Fruit fly (Drosophila melanogaster) whole organism, embryonic: ENCODE data around the gene Cdc6.

Experiments used
- Asciz ChIP-seq: fragments of 200-800 bp; sonication (Bioruptor generic); optimal IDR thresholded peaks from 2 replicates; lab custom pipeline; 2017; ENCODE audit warnings: missing biosample characterization, mild to moderate bottlenecking, missing genetic modification characterization, missing genetic modification reagents
- Bteb2 ChIP-seq: fragments of 200-800 bp; sonication (Bioruptor generic); optimal IDR thresholded peaks from 2 replicates; lab custom pipeline; 2016; ENCODE audit warnings: missing biosample characterization, missing genetic modification characterization
- CG1024 ChIP-seq: fragments of 200-800 bp; sonication (Bioruptor generic); IDR thresholded peaks from 2 replicates; pipeline ENCODE4 v1.3.6; 2022; ENCODE audit warnings: missing biosample characterization, missing genetic modification characterization
- CG10431 ChIP-seq: fragments of 200-800 bp; sonication (Bioruptor generic); optimal IDR thresholded peaks from 3 replicates; lab custom pipeline; 2018; ENCODE audit warnings: missing biosample characterization, mild to moderate bottlenecking, missing genetic modification characterization
- CG10979 ChIP-seq: fragments of 200-800 bp; sonication (Bioruptor generic); optimal IDR thresholded peaks from 2 replicates; lab custom pipeline; 2018; ENCODE audit warnings: missing biosample characterization, mild to moderate bottlenecking, missing genetic modification characterization, moderate library complexity
- CG11696 ChIP-seq: fragments of 200-800 bp; sonication (Bioruptor generic); IDR thresholded peaks from 2 replicates; pipeline ENCODE4 v1.3.6; 2022; ENCODE audit warnings: missing biosample characterization, missing genetic modification characterization
- CG13624 ChIP-seq: fragments of 200-800 bp; sonication (Bioruptor generic); optimal IDR thresholded peaks from 2 replicates; lab custom pipeline; 2016; ENCODE audit warnings: missing biosample characterization, missing genetic modification characterization
- CG14014 ChIP-seq: fragments of 200-800 bp; sonication (Bioruptor generic); IDR thresholded peaks from 2 replicates; pipeline ENCODE4 v1.3.6; 2022; ENCODE audit warnings: missing biosample characterization, missing genetic modification characterization
- CG15269 ChIP-seq: fragments of 200-800 bp; sonication (Bioruptor generic); optimal IDR thresholded peaks from 2 replicates; lab custom pipeline; 2018; ENCODE audit warnings: missing biosample characterization, mild to moderate bottlenecking, missing genetic modification characterization, moderate library complexity
- CG15514 ChIP-seq: fragments of 200-800 bp; sonication (Bioruptor generic); optimal IDR thresholded peaks from 3 replicates; lab custom pipeline; 2017; ENCODE audit warnings: missing biosample characterization, missing genetic modification characterization, mild to moderate bottlenecking, moderate library complexity, missing genetic modification reagents
- CG1647 ChIP-seq: fragments of 200-800 bp; sonication (Bioruptor generic); optimal IDR thresholded peaks from 3 replicates; lab custom pipeline; 2016; ENCODE audit warnings: missing biosample characterization, missing genetic modification characterization
- CG16863 ChIP-seq: fragments of 200-800 bp; sonication (Bioruptor generic); optimal IDR thresholded peaks from 3 replicates; lab custom pipeline; 2016; ENCODE audit warnings: missing biosample characterization, missing genetic modification characterization
- CG3281 ChIP-seq: fragments of 200-800 bp; sonication (Bioruptor generic); optimal IDR thresholded peaks from 3 replicates; lab custom pipeline; 2017; ENCODE audit warnings: missing biosample characterization, mild to moderate bottlenecking, missing genetic modification characterization
- CG34376 ChIP-seq: fragments of 200-800 bp; sonication (Bioruptor generic); optimal IDR thresholded peaks from 2 replicates; lab custom pipeline; 2018; ENCODE audit warnings: missing biosample characterization, mild to moderate bottlenecking, missing genetic modification characterization
- CG7839 ChIP-seq: fragments of 200-800 bp; sonication (Bioruptor generic); optimal IDR thresholded peaks from 3 replicates; lab custom pipeline; 2018; ENCODE audit warnings: missing biosample characterization, mild to moderate bottlenecking, missing genetic modification characterization, moderate library complexity
- CG7963 ChIP-seq: fragments of 200-800 bp; sonication (Bioruptor generic); IDR thresholded peaks from 3 replicates; pipeline ENCODE4 v1.3.6; 2022; ENCODE audit warnings: missing biosample characterization, missing genetic modification characterization; ENCODE audit not compliant: partially characterized antibody
- CG8281 ChIP-seq: fragments of 200-800 bp; sonication (Bioruptor generic); optimal IDR thresholded peaks from 2 replicates; lab custom pipeline; 2018; ENCODE audit warnings: missing biosample characterization, mild to moderate bottlenecking, missing genetic modification characterization, moderate library complexity
- CG8290 ChIP-seq, 3 experiments: fragments of 200-800 bp; sonication (Bioruptor generic); optimal IDR thresholded peaks; 2 replicates each; lab custom pipeline; 2016 to 2019; ENCODE audit warnings: missing biosample characterization in 3 of 3, missing genetic modification characterization in 3 of 3, mild to moderate bottlenecking in 2 of 3, moderate library complexity in 1 of 3
- Camta ChIP-seq: fragments of 200-800 bp; sonication (Bioruptor generic); optimal IDR thresholded peaks from 2 replicates; lab custom pipeline; 2016; ENCODE audit warnings: missing biosample characterization, missing genetic modification characterization
- Deaf1 ChIP-seq: fragments of 200-800 bp; optimal IDR thresholded peaks from 3 replicates; lab custom pipeline; 2019; ENCODE audit warnings: missing biosample characterization, mild to moderate bottlenecking, missing genetic modification characterization, moderate library complexity
- Dek ChIP-seq: fragments of 200-800 bp; sonication (Bioruptor generic); optimal IDR thresholded peaks from 3 replicates; lab custom pipeline; 2019; ENCODE audit warnings: missing biosample characterization, mild to moderate bottlenecking, missing genetic modification characterization, moderate library complexity
- E2f1 ChIP-seq: fragments of 200-800 bp; sonication (Bioruptor generic); IDR thresholded peaks from 2 replicates; pipeline ENCODE4 v1.3.6; 2022; ENCODE audit warnings: missing biosample characterization, missing genetic modification characterization
- Ets65A ChIP-seq: fragments of 200-800 bp; sonication (Bioruptor generic); peaks from one replicate; lab custom pipeline; 2016; ENCODE audit warnings: missing biosample characterization, missing genetic modification characterization
- GATAe ChIP-seq: fragments of 200-800 bp; sonication (Bioruptor generic); conservative IDR thresholded peaks from 2 replicates; pipeline ENCODE4 v1.3.6; 2022; ENCODE audit warnings: missing biosample characterization, missing genetic modification characterization
- HmgD ChIP-seq: fragments of 200-800 bp; sonication (Bioruptor generic); optimal IDR thresholded peaks from 3 replicates; lab custom pipeline; 2016; ENCODE audit warnings: missing biosample characterization, missing genetic modification characterization
- HmgZ ChIP-seq: fragments of 200-800 bp; sonication (Bioruptor generic); optimal IDR thresholded peaks from 2 replicates; lab custom pipeline; 2018; ENCODE audit warnings: missing biosample characterization, mild to moderate bottlenecking, missing genetic modification characterization
- Lhr ChIP-seq: fragments of 200-800 bp; sonication (Bioruptor generic); optimal IDR thresholded peaks from 3 replicates; lab custom pipeline; 2017; ENCODE audit warnings: mild to moderate bottlenecking, missing biosample characterization, missing genetic modification reagents, missing genetic modification characterization
- Mes4 ChIP-seq: fragments of 200-800 bp; sonication (Bioruptor generic); optimal IDR thresholded peaks from 2 replicates; lab custom pipeline; 2016; ENCODE audit warnings: missing biosample characterization, missing genetic modification characterization
- NK7.1 ChIP-seq: fragments of 200-800 bp; sonication (Bioruptor generic); optimal IDR thresholded peaks from 3 replicates; lab custom pipeline; 2016; ENCODE audit warnings: missing biosample characterization, missing genetic modification characterization
- bbx ChIP-seq: fragments of 200-800 bp; sonication (Bioruptor generic); IDR thresholded peaks from 2 replicates; pipeline ENCODE4 v1.3.6; 2022; ENCODE audit warnings: missing biosample characterization, missing genetic modification characterization; ENCODE audit not compliant: partially characterized antibody
- bsh ChIP-seq, 2 experiments: fragments of 200-800 bp; sonication (Bioruptor generic); optimal IDR thresholded peaks; 2 replicates each; lab custom pipeline; 2017 to 2018; ENCODE audit warnings: mild to moderate bottlenecking in 2 of 2, missing biosample characterization in 2 of 2, missing genetic modification characterization in 2 of 2, moderate library complexity in 1 of 2
- cas ChIP-seq: fragments of 200-800 bp; sonication (Bioruptor generic); IDR thresholded peaks from 2 replicates; pipeline ENCODE4 v1.3.6; 2022; ENCODE audit warnings: missing biosample characterization, missing genetic modification characterization
- cato ChIP-seq: fragments of 200-800 bp; sonication (Bioruptor generic); optimal IDR thresholded peaks from 2 replicates; lab custom pipeline; 2016; ENCODE audit warnings: missing biosample characterization, missing genetic modification characterization, borderline replicate concordance
- gem ChIP-seq: fragments of 200-800 bp; sonication (Bioruptor generic); optimal IDR thresholded peaks from 2 replicates; lab custom pipeline; 2019; ENCODE audit warnings: missing biosample characterization, mild to moderate bottlenecking, missing genetic modification characterization, moderate library complexity
- grn ChIP-seq: fragments of 200-800 bp; sonication (Bioruptor generic); optimal IDR thresholded peaks from 3 replicates; lab custom pipeline; 2017; ENCODE audit warnings: missing biosample characterization, missing genetic modification characterization
- gro ChIP-seq: fragments of 200-800 bp; sonication (Bioruptor generic); optimal IDR thresholded peaks from 2 replicates; lab custom pipeline; 2016; ENCODE audit warnings: missing biosample characterization, missing genetic modification characterization
- insv ChIP-seq, 2 experiments: fragments of 200-800 bp; sonication (Bioruptor generic); optimal IDR thresholded peaks; 3 replicates each; lab custom pipeline; 2016 to 2018; ENCODE audit warnings: missing biosample characterization in 2 of 2, missing genetic modification characterization in 2 of 2
- kni ChIP-seq: fragments of 200-800 bp; sonication (Bioruptor generic); optimal IDR thresholded peaks from 3 replicates; lab custom pipeline; 2017; ENCODE audit warnings: mild to moderate bottlenecking, missing biosample characterization, missing genetic modification reagents, missing genetic modification characterization
- maf-S ChIP-seq: fragments of 200-800 bp; sonication (Bioruptor generic); optimal IDR thresholded peaks from 2 replicates; lab custom pipeline; 2016; ENCODE audit warnings: missing biosample characterization, missing genetic modification characterization
- nom ChIP-seq: fragments of 200-800 bp; sonication (Bioruptor generic); optimal IDR thresholded peaks from 2 replicates; lab custom pipeline; 2017; ENCODE audit warnings: missing biosample characterization, missing genetic modification characterization, mild to moderate bottlenecking, moderate library complexity, missing genetic modification reagents
- pum ChIP-seq: fragments of 200-800 bp; sonication (Bioruptor generic); optimal IDR thresholded peaks from 2 replicates; lab custom pipeline; 2016; ENCODE audit warnings: missing biosample characterization, missing genetic modification characterization
- pzg ChIP-seq: fragments of 200-800 bp; sonication (Bioruptor generic); optimal IDR thresholded peaks from 3 replicates; lab custom pipeline; 2018; ENCODE audit warnings: missing biosample characterization, mild to moderate bottlenecking, missing genetic modification characterization, moderate library complexity
- rib ChIP-seq: fragments of 200-800 bp; sonication (Bioruptor generic); IDR thresholded peaks from 2 replicates; pipeline ENCODE4 v1.3.6; 2022; ENCODE audit warnings: missing biosample characterization, missing genetic modification characterization
- ro ChIP-seq: fragments of 200-800 bp; sonication (Bioruptor generic); IDR thresholded peaks from 2 replicates; pipeline ENCODE4 v1.3.6; 2022; ENCODE audit warnings: missing biosample characterization, missing genetic modification characterization
- sqz ChIP-seq: fragments of 200-800 bp; sonication (Bioruptor generic); optimal IDR thresholded peaks from 3 replicates; lab custom pipeline; 2018; ENCODE audit warnings: missing biosample characterization, mild to moderate bottlenecking, missing genetic modification characterization
- ttk ChIP-seq: fragments of 200-800 bp; sonication (Bioruptor generic); IDR thresholded peaks from 2 replicates; pipeline ENCODE4 v2.1.2; 2022; ENCODE audit warnings: missing biosample characterization, missing genetic modification characterization
- vvl ChIP-seq: fragments of 200-800 bp; sonication (Bioruptor generic); IDR thresholded peaks from 2 replicates; pipeline ENCODE4 v1.3.6; 2022; ENCODE audit warnings: missing biosample characterization, missing genetic modification characterization

The Cdc6 gene

DNA sequence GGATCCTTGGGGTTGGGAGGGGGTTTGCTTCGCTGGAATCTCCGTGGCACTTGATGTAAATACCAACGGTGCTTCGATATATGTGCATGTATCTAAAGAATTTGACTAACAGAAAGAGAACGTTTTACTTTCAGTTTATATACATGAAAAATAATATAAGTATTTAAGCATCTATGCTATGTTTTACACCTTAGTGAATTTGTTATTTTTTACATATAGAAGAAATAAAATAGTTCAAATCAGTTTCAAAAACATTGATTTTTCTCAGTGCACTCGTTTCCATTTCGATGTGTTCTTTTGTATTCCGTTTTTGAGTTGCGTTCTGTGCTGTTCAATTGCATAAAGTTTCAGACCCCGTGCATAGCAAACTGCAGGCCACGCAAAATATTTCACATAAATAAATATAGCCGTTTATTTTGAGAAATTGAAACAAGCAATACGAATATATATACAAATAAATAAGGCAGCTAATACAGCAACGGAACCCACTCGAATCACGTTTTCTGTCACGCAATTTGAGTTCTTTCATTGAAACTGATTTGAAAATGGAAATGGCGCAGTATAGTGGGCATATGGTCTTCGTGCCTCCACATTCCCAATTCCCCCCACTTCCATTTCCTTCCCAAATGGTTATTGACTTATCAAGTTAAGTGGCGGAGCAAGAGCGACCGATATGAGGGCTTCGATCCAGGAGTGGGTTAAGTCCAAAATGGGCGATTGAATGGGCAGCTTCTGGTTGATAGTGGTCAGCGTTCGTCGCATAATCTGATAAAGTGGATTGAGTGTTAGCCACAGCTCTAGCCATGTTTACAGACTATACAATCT, 48.9 kb upstream of the Cdc6 start (continued):
- peak; percentile 12 for TF ChIP-seq CG8281
- no peak for TF ChIP-seq cato (GFP tag; lab: Kevin White, UChicago)
- TF ChIP-seq ttk (GFP tag; lab: Robert Waterston, UW), result 0 out of 2 replicates have a peak, but pooled peaks have one; percentile 6
- TF ChIP-seq Ets65A (GFP tag; lab: Kevin White, UChicago), result peak; percentile 50
- peak; percentile 4 for TF ChIP-seq CG3281
- no peak for TF ChIP-seq CG15514 (GFP tag; lab: Kevin White, UChicago)
- TF ChIP-seq CG13624 (GFP tag; lab: Kevin White, UChicago), result peak; percentile 29
- TF ChIP-seq CG10431 (GFP tag; lab: Kevin White, UChicago), result no peak
- peak; percentile 39 for TF ChIP-seq gro (GFP tag; lab: Kevin White, UChicago)
- no peak for TF ChIP-seq CG8290 (GFP tag; optimal IDR thresholded peaks at IDR 0.05; lab: Kevin White, UChicago)
- peak in 1 of 2 experiments; percentile 63 for TF ChIP-seq CG8290 (tag; optimal IDR thresholded peaks at IDR 0.05; lab: Kevin White, UChicago)
- peak; percentile 16 for TF ChIP-seq vvl (GFP tag; lab: Robert Waterston, UW)
- TF ChIP-seq bbx, result no peak
- peak; percentile 28 for TF ChIP-seq CG34376
- peak; percentile 9 for TF ChIP-seq gem
- peak; percentile 42; the same call in 1 of the 2 replicates for TF ChIP-seq CG11696 (GFP tag; lab: Robert Waterston, UW)
- peak; percentile 81 for TF ChIP-seq grn (GFP tag; lab: Kevin White, UChicago)
- no peak for TF ChIP-seq Lhr (GFP tag; lab: Kevin White, UChicago)
- peak; percentile 20 for TF ChIP-seq Deaf1 (tag; lab: Kevin White, UChicago)
- TF ChIP-seq GATAe (GFP tag; lab: Robert Waterston, UW), result no peak; the same call in 1 of the 2 replicates
- TF ChIP-seq CG7839 (tag; lab: Kevin White, UChicago), result peak; percentile 9
- peak; percentile 29; the same call in 1 of the 2 replicates for TF ChIP-seq E2f1 (GFP tag; lab: Robert Waterston, UW)
- TF ChIP-seq NK7.1 (GFP tag; lab: Kevin White, UChicago), result no peak
- TF ChIP-seq CG7963 (GFP tag; lab: Robert Waterston, UW), result no peak
- TF ChIP-seq CG1024, result no peak
- no peak for TF ChIP-seq Mes4
- peak; percentile 22 for TF ChIP-seq CG10979 (tag; lab: Kevin White, UChicago)
- no peak for TF ChIP-seq pzg
- TF ChIP-seq CG15269 (tag; lab: Kevin White, UChicago), result no peak

dm6 chr3L:8681896-8682550, 48.2 kb upstream of the Cdc6 start:
- TF ChIP-seq Asciz (GFP tag; lab: Kevin White, UChicago), result no peak
- TF ChIP-seq sqz (GFP tag; lab: Kevin White, UChicago), result peak; percentile 14
- peak; percentile 49 for TF ChIP-seq gem
- no peak for TF ChIP-seq nom (GFP tag; lab: Kevin White, UChicago)
- TF ChIP-seq CG8290 (GFP tag; optimal IDR thresholded peaks at IDR 0.05; lab: Kevin White, UChicago), result no peak
- TF ChIP-seq CG8290 (tag; optimal IDR thresholded peaks at IDR 0.05; lab: Kevin White, UChicago), result peak in 1 of 2 experiments; percentile 48
- TF ChIP-seq bsh (GFP tag; optimal IDR thresholded peaks at IDR 0.05; lab: Kevin White, UChicago), result no peak
- TF ChIP-seq cas (GFP tag; lab: Robert Waterston, UW), result no peak
- TF ChIP-seq CG16863 (GFP tag; lab: Kevin White, UChicago), result no peak
- no peak for TF ChIP-seq rib
- TF ChIP-seq HmgD, result no peak
- TF ChIP-seq Bteb2 (GFP tag; lab: Kevin White, UChicago), result no peak
- no peak for TF ChIP-seq Camta (GFP tag; lab: Kevin White, UChicago)
- no peak for TF ChIP-seq pum (GFP tag; lab: Kevin White, UChicago)
- no peak for TF ChIP-seq HmgZ (tag; lab: Kevin White, UChicago)
- TF ChIP-seq ro (GFP tag; lab: Robert Waterston, UW), result no peak
- TF ChIP-seq Dek (tag; lab: Kevin White, UChicago), result no peak
- TF ChIP-seq kni (GFP tag; lab: Kevin White, UChicago), result peak; percentile 2
- no peak for TF ChIP-seq maf-S
- TF ChIP-seq insv (GFP tag; optimal IDR thresholded peaks at IDR 0.05; lab: Kevin White, UChicago), result no peak
- TF ChIP-seq CG14014 (GFP tag; lab: Robert Waterston, UW), result no peak
- TF ChIP-seq CG1647, result no peak
